Worm (Caenorhabditis elegans) whole organism, young adult: Measurements from ENCODE around the gene Y65A5A.2.

Source experiments
- akir-1 ChIP-seq: fragments of 200-800 bp; sonication (Bioruptor generic); optimal IDR thresholded peaks from 2 replicates; lab custom pipeline; 2018; ENCODE audit warnings: mild to moderate bottlenecking, missing genetic modification characterization, moderate library complexity, missing compliant biosample characterization
- dpl-1 ChIP-seq: fragments of 150-350 bp; optimal IDR thresholded peaks from 2 replicates; lab custom pipeline; 2014; ENCODE audit warnings: missing biosample characterization, missing genetic modification reagents, missing genetic modification characterization
- efl-1 ChIP-seq: fragments of 150-350 bp; optimal IDR thresholded peaks from 2 replicates; lab custom pipeline; 2014; ENCODE audit warnings: missing biosample characterization, missing genetic modification reagents, missing genetic modification characterization
- madf-10 ChIP-seq: sonication (generic microtip); optimal IDR thresholded peaks from 2 replicates; lab custom pipeline; 2016; ENCODE audit warnings: mild to moderate bottlenecking, missing genetic modification characterization, missing compliant biosample characterization
- rec-8 ChIP-seq, 2 experiments: sonication (generic microtip); optimal IDR thresholded peaks; 2 replicates each; lab custom pipeline; 2016; ENCODE audit warnings: mild to moderate bottlenecking in 2 of 2, missing genetic modification characterization in 2 of 2, missing genetic modification reagents in 2 of 2, missing genotype in 2 of 2, missing biosample characterization in 1 of 2, missing compliant biosample characterization in 1 of 2, moderate library complexity in 1 of 2
- snpc-1.3 ChIP-seq: sonication (generic microtip); optimal IDR thresholded peaks from 2 replicates; lab custom pipeline; 2017; ENCODE audit warnings: missing genetic modification characterization, mild to moderate bottlenecking, missing compliant biosample characterization, antibody characterized with exemption, moderate library complexity, missing genotype, missing genetic modification reagents; ENCODE audit not compliant: insufficient read depth

DNA sequence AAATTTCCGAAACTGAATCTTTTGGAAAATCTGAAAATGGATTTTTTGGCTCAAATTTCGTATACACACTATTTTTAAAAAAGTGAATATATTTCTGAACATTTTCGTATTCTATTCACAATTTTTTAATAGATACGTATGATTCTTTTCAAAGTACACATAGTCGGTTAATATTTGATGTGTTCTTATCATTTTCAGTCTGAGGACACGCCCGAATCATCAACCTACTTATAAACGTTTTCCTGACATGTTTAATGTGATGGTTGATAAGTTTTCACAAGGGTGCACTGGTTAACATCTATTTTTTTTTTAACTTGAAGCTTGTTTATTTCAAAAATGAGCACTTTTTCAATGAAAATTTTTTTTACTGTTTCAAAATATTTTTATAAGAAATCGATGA lies 47.2 kb upstream of the Y65A5A.2 start:
- TF ChIP-seq efl-1 (no peak), madf-10 (no peak), akir-1 (GFP tag; lab: Kevin White, UChicago) (no peak), dpl-1 (GFP tag; lab: Kevin White, UChicago) (no peak), rec-8 (tag; optimal IDR thresholded peaks at IDR 0.05; lab: Kevin White, UChicago) (no peak), snpc-1.3 (tag; lab: Kevin White, UChicago) (no peak)
